Worm (Caenorhabditis elegans) whole organism, L2 larva: ENCODE data around the gene F57A8.7.

ENCODE experiments used
- C34F6.9 ChIP-seq: fragments of 150-350 bp; optimal IDR thresholded peaks from 2 replicates; lab custom pipeline; 2014; ENCODE audit warnings: missing biosample characterization, missing genetic modification characterization
- F13H6.1 ChIP-seq: sonication (generic microtip); optimal IDR thresholded peaks from 2 replicates; lab custom pipeline; 2016; ENCODE audit warnings: missing genetic modification characterization, missing compliant biosample characterization
- Y55F3AM.14 ChIP-seq: fragments of 200-800 bp; sonication (Bioruptor generic); optimal IDR thresholded peaks from 2 replicates; lab custom pipeline; 2018; ENCODE audit warnings: mild to moderate bottlenecking, missing genetic modification characterization, missing compliant biosample characterization
- ZK546.5 ChIP-seq: sonication (generic microtip); optimal IDR thresholded peaks from 2 replicates; lab custom pipeline; 2017; ENCODE audit warnings: missing biosample characterization, missing genetic modification characterization
- aly-2 ChIP-seq: fragments of 150-350 bp; optimal IDR thresholded peaks from 2 replicates; lab custom pipeline; 2014; ENCODE audit warnings: missing biosample characterization, missing genetic modification characterization
- ama-1 ChIP-seq: fragments of 150-350 bp; optimal IDR thresholded peaks from 2 replicates; lab custom pipeline; 2018; ENCODE audit warnings: inconsistent platforms
- blmp-1 ChIP-seq: sonication (generic microtip); optimal IDR thresholded peaks from 2 replicates; lab custom pipeline; 2017; ENCODE audit warnings: missing genetic modification characterization, mild to moderate bottlenecking, missing compliant biosample characterization, antibody characterized with exemption, moderate library complexity; ENCODE audit not compliant: insufficient read depth
- ceh-16 ChIP-seq: fragments of 150-350 bp; optimal IDR thresholded peaks from 2 replicates; lab custom pipeline; 2014; ENCODE audit warnings: missing biosample characterization, missing genetic modification characterization
- ceh-82 ChIP-seq: fragments of 150-350 bp; optimal IDR thresholded peaks from 2 replicates; lab custom pipeline; 2014; ENCODE audit warnings: missing biosample characterization, missing genetic modification characterization
- crh-2 ChIP-seq: sonication (generic microtip); optimal IDR thresholded peaks from 2 replicates; lab custom pipeline; 2017; ENCODE audit warnings: missing biosample characterization, missing genetic modification characterization
- dmd-4 ChIP-seq: sonication (generic microtip); optimal IDR thresholded peaks from 2 replicates; lab custom pipeline; 2017; ENCODE audit warnings: missing biosample characterization, missing genetic modification characterization
- egl-27 ChIP-seq: sonication (generic microtip); optimal IDR thresholded peaks from 3 replicates; lab custom pipeline; 2017; ENCODE audit warnings: missing biosample characterization, missing genetic modification reagents, missing genetic modification characterization
- elt-1 ChIP-seq: fragments of 150-350 bp; optimal IDR thresholded peaks from 2 replicates; lab custom pipeline; 2014; ENCODE audit warnings: missing biosample characterization, missing genetic modification characterization
- elt-3 ChIP-seq: sonication (generic microtip); optimal IDR thresholded peaks from 2 replicates; lab custom pipeline; 2017; ENCODE audit warnings: missing biosample characterization, missing genetic modification characterization
- fos-1 ChIP-seq: fragments of 150-350 bp; optimal IDR thresholded peaks from 2 replicates; lab custom pipeline; 2014; ENCODE audit warnings: missing biosample characterization, missing genetic modification characterization
- gmeb-1 ChIP-seq: fragments of 150-350 bp; optimal IDR thresholded peaks from 2 replicates; lab custom pipeline; 2014; ENCODE audit warnings: missing biosample characterization, missing genetic modification characterization
- lin-11 ChIP-seq: fragments of 150-350 bp; sonication (generic microtip); optimal IDR thresholded peaks from 2 replicates; lab custom pipeline; 2014; ENCODE audit warnings: missing biosample characterization, missing genetic modification characterization, inconsistent platforms, mixed read lengths
- lin-13 ChIP-seq: fragments of 150-350 bp; optimal IDR thresholded peaks from 2 replicates; lab custom pipeline; 2014; ENCODE audit warnings: missing biosample characterization, missing genetic modification reagents, missing genetic modification characterization
- lin-39 ChIP-seq: fragments of 150-350 bp; optimal IDR thresholded peaks from 2 replicates; lab custom pipeline; 2014; ENCODE audit warnings: missing biosample characterization, missing genetic modification reagents, missing genetic modification characterization
- lsy-2 ChIP-seq, 2 experiments: fragments of 150-350 bp in 1 of 2; sonication (generic microtip) in 1 of 2; optimal IDR thresholded peaks; 2 replicates each; lab custom pipeline; 2014 to 2017; ENCODE audit warnings: missing biosample characterization in 2 of 2, missing genetic modification characterization in 2 of 2
- mab-5 ChIP-seq: fragments of 150-350 bp; optimal IDR thresholded peaks from 2 replicates; lab custom pipeline; 2014; ENCODE audit warnings: missing biosample characterization, missing genetic modification characterization
- mdl-1 ChIP-seq, 2 experiments: fragments of 150-350 bp in 1 of 2; sonication (generic microtip) in 1 of 2; optimal IDR thresholded peaks; 2 replicates each; lab custom pipeline; 2017; ENCODE audit warnings: missing biosample characterization in 2 of 2, missing genetic modification characterization in 2 of 2
- nhr-10 ChIP-seq: sonication (generic microtip); optimal IDR thresholded peaks from 2 replicates; lab custom pipeline; 2017; ENCODE audit warnings: missing biosample characterization, missing genetic modification characterization
- nhr-129 ChIP-seq: fragments of 150-350 bp; optimal IDR thresholded peaks from 2 replicates; lab custom pipeline; 2014; ENCODE audit warnings: missing biosample characterization, missing genetic modification characterization
- nhr-21 ChIP-seq: fragments of 150-350 bp; optimal IDR thresholded peaks from 2 replicates; lab custom pipeline; 2014; ENCODE audit warnings: missing biosample characterization, missing genetic modification characterization
- nhr-23 ChIP-seq: fragments of 150-350 bp; optimal IDR thresholded peaks from 2 replicates; lab custom pipeline; 2014; ENCODE audit warnings: missing biosample characterization, missing genetic modification reagents, missing genetic modification characterization
- nhr-237 ChIP-seq: fragments of 150-350 bp; optimal IDR thresholded peaks from 2 replicates; lab custom pipeline; 2014; ENCODE audit warnings: missing biosample characterization, missing genetic modification characterization
- nhr-25 ChIP-seq: fragments of 150-350 bp; sonication (generic microtip); optimal IDR thresholded peaks from 3 replicates; lab custom pipeline; 2014; ENCODE audit warnings: missing biosample characterization, missing genetic modification characterization
- nhr-77 ChIP-seq: fragments of 150-350 bp; optimal IDR thresholded peaks from 2 replicates; lab custom pipeline; 2014; ENCODE audit warnings: missing biosample characterization, missing genetic modification characterization
- sem-4 ChIP-seq: fragments of 150-350 bp; optimal IDR thresholded peaks from 2 replicates; lab custom pipeline; 2014; ENCODE audit warnings: missing biosample characterization, missing genetic modification reagents, missing genetic modification characterization
- sma-9 ChIP-seq, 2 experiments: fragments of 150-350 bp in 1 of 2; sonication (generic microtip) in 1 of 2; optimal IDR thresholded peaks; 2 replicates each; lab custom pipeline; 2014 to 2016; ENCODE audit warnings: missing genetic modification characterization in 2 of 2, mild to moderate bottlenecking in 1 of 2, missing biosample characterization in 1 of 2, missing compliant biosample characterization in 1 of 2, missing genetic modification reagents in 1 of 2, moderate library complexity in 1 of 2
- snpc-4 ChIP-seq: fragments of 150-350 bp; optimal IDR thresholded peaks from 2 replicates; lab custom pipeline; 2014; ENCODE audit warnings: missing biosample characterization, missing genetic modification characterization
- unc-39 ChIP-seq: fragments of 150-350 bp; optimal IDR thresholded peaks from 2 replicates; lab custom pipeline; 2014; ENCODE audit warnings: missing biosample characterization, missing genetic modification characterization
- unc-55 ChIP-seq: fragments of 150-350 bp; sonication (generic microtip); optimal IDR thresholded peaks from 3 replicates; lab custom pipeline; 2014; ENCODE audit warnings: missing biosample characterization, missing genetic modification reagents, missing genetic modification characterization
- unc-62 ChIP-seq: fragments of 150-350 bp; optimal IDR thresholded peaks from 2 replicates; lab custom pipeline; 2014; ENCODE audit warnings: missing biosample characterization, missing genetic modification reagents, missing genetic modification characterization
- zag-1 ChIP-seq: fragments of 150-350 bp; optimal IDR thresholded peaks from 2 replicates; lab custom pipeline; 2014; ENCODE audit warnings: missing biosample characterization, missing genetic modification characterization
- ztf-1 ChIP-seq: fragments of 200-800 bp; sonication (Bioruptor generic); conservative IDR thresholded peaks from 2 replicates; pipeline ENCODE4 v1.3.6; 2022; ENCODE audit warnings: missing genetic modification characterization, missing compliant biosample characterization
- ztf-11 ChIP-seq: sonication (generic microtip); optimal IDR thresholded peaks from 2 replicates; lab custom pipeline; 2017; ENCODE audit warnings: missing biosample characterization, missing genetic modification characterization
- ztf-4 ChIP-seq: fragments of 150-350 bp; optimal IDR thresholded peaks from 2 replicates; lab custom pipeline; 2014; ENCODE audit warnings: missing biosample characterization, missing genetic modification characterization

Gene F57A8.7

ce11 chrV:10075441-10075840 is at the start of gene F57A8.7:
Gene F57A8.7, plus strand, starts transcription at chrV:10075741.
- no peak for TF ChIP-seq C34F6.9
- TF ChIP-seq nhr-237 (tag; lab: Kevin White, UChicago): no peak
- TF ChIP-seq ama-1 (lab: Kevin White, UChicago): no peak
- no peak for TF ChIP-seq Y55F3AM.14
- TF ChIP-seq lin-11: no peak
- TF ChIP-seq zag-1 (tag; lab: Kevin White, UChicago): no peak
- no peak for TF ChIP-seq unc-62
- TF ChIP-seq fos-1 (tag; lab: Kevin White, UChicago): no peak
- no peak for TF ChIP-seq elt-3
- no peak for TF ChIP-seq mdl-1 (tag; optimal IDR thresholded peaks at IDR 0.05; lab: Kevin White, UChicago)
- TF ChIP-seq nhr-25 (tag; lab: Kevin White, UChicago): no peak
- TF ChIP-seq sma-9 (GFP tag; optimal IDR thresholded peaks at IDR 0.05; lab: Kevin White, UChicago): no peak
- TF ChIP-seq sma-9 (tag; optimal IDR thresholded peaks at IDR 0.05; lab: Kevin White, UChicago): no peak
- no peak for TF ChIP-seq ceh-82
- TF ChIP-seq blmp-1 (tag; lab: Kevin White, UChicago): no peak
- no peak for TF ChIP-seq aly-2 (tag; lab: Kevin White, UChicago)
- TF ChIP-seq nhr-10: no peak
- no peak for TF ChIP-seq dmd-4 (tag; lab: Kevin White, UChicago)
- TF ChIP-seq ceh-16 (tag; lab: Kevin White, UChicago): no peak

- TF ChIP-seq C34F6.9 (no peak), nhr-237 (tag; lab: Kevin White, UChicago) (no peak), sma-9 (GFP tag; optimal IDR thresholded peaks at IDR 0.05; lab: Kevin White, UChicago) (no peak), sma-9 (tag; optimal IDR thresholded peaks at IDR 0.05; lab: Kevin White, UChicago) (no peak), unc-39 (tag; lab: Kevin White, UChicago) (no peak), ceh-16 (tag; lab: Kevin White, UChicago) (no peak), ztf-1 (GFP tag; lab: Robert Waterston, UW) (no peak), elt-1 (tag; lab: Kevin White, UChicago) (no peak), ama-1 (lab: Kevin White, UChicago) (no peak), zag-1 (tag; lab: Kevin White, UChicago) (no peak), gmeb-1 (no peak), nhr-77 (tag; lab: Kevin White, UChicago) (no peak), lin-11 (no peak), aly-2 (tag; lab: Kevin White, UChicago) (no peak), snpc-4 (tag; lab: Kevin White, UChicago) (no peak), fos-1 (tag; lab: Kevin White, UChicago) (no peak), nhr-129 (no peak), ztf-11 (tag; lab: Kevin White, UChicago) (no peak), ztf-4 (tag; lab: Kevin White, UChicago) (no peak), ZK546.5 (tag; lab: Kevin White, UChicago) (no peak), lin-39 (no peak)
Observed at ce11 chrV:10030992-10031383, 44.6 kb upstream of the F57A8.7 start, which contains the start of gene acl-2. Gene acl-2, minus strand, starts transcription at chrV:10031092.

- peak; percentile 16 for TF ChIP-seq nhr-21 (tag; lab: Kevin White, UChicago)
- TF ChIP-seq elt-3: no peak
- no peak for TF ChIP-seq ZK546.5 (tag; lab: Kevin White, UChicago)
- no peak for TF ChIP-seq mab-5 (tag; lab: Kevin White, UChicago)
- TF ChIP-seq lsy-2 (tag; optimal IDR thresholded peaks at IDR 0.05; lab: Kevin White, UChicago): peak; percentile 6 to 70
- TF ChIP-seq nhr-129: peak; percentile 52
- TF ChIP-seq egl-27 (tag; lab: Kevin White, UChicago): peak; percentile 41
- no peak for TF ChIP-seq lin-11
- peak; percentile 11 for TF ChIP-seq lin-13 (GFP tag; lab: Kevin White, UChicago)
- no peak for TF ChIP-seq nhr-23 (tag; lab: Kevin White, UChicago)
- peak; percentile 78 for TF ChIP-seq unc-55 (GFP tag; lab: Kevin White, UChicago)
- TF ChIP-seq fos-1 (tag; lab: Kevin White, UChicago): peak; percentile 87
- peak; percentile 44 for TF ChIP-seq F13H6.1 (tag; lab: Kevin White, UChicago)
- no peak for TF ChIP-seq sem-4 (tag; lab: Kevin White, UChicago)
- TF ChIP-seq sma-9 (GFP tag; optimal IDR thresholded peaks at IDR 0.05; lab: Kevin White, UChicago): peak; percentile 46
- TF ChIP-seq sma-9 (tag; optimal IDR thresholded peaks at IDR 0.05; lab: Kevin White, UChicago): no peak
- peak; percentile 1 for TF ChIP-seq crh-2 (tag; lab: Kevin White, UChicago)
- peak; percentile 67 for TF ChIP-seq C34F6.9
- peak; percentile 81 for TF ChIP-seq gmeb-1
- TF ChIP-seq ama-1 (lab: Kevin White, UChicago): no peak
- TF ChIP-seq unc-62: no peak
Observed at ce11 chrV:10031384-10032171, 44.0 kb upstream of the F57A8.7 start.
